Fruit fly (Drosophila melanogaster): ENCODE measurements around the gene Art4.

The Art4 gene

DNA sequence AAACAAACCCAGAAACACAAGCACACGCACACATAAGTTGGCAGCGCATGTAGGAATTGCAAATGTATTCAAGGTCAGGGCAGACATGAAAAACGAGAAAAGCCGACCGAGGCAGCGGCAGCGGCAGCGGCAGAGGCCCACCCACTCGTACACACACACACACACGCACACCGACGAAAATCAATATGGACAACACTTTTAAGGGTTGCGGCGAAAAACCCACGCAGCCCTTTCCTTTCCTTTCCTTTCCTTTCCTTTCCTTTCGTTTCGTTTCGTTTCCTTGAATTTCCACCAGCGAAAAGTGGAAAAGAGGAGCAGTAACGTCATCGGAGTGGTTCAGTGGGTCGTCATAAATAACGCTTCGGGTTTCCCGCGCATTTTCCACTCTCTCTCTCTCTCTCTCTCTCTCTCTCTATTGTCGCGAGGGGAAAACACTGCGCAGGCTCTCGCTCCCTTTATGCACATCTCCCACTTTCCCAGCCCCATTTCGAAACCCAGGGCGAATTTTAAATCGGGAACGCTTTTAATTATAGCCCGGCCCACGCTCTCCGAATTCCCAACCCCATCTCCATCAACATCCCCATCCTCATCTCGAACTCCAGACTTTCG, 33.1 kb downstream of the Art4 start:
- TF ChIP-seq Myc (optimal IDR thresholded peaks at IDR 0.05) (no peak), Sin3A (optimal IDR thresholded peaks at IDR 0.05) (no peak), ttk (optimal IDR thresholded peaks at IDR 0.05) (no peak), h (optimal IDR thresholded peaks at IDR 0.05) (no peak), insv (optimal IDR thresholded peaks at IDR 0.05) (no peak), psq (optimal IDR thresholded peaks at IDR 0.05) (no peak)

DNA sequence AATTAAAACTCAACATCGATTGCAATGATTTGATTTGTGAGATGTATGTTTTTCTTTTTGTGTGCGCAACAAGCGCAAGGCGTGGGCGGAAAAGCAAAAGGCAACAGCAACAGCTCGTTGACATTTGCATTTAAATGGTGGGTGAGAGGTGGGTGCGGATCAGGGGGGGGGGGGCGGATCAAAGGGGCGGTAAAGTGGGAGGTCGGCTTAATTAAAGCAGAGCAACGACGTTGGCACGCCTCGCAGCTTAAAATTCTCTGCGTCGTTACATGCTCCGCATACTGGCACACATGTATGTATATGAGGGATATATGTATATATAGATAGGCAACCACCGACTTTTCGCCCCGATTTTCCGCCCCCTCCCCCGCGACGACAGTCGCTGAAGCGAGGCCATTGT, 34.2 kb downstream of the Art4 start:
- TF ChIP-seq h (optimal IDR thresholded peaks at IDR 0.05) (no peak), Sin3A (optimal IDR thresholded peaks at IDR 0.05) (no peak), psq (optimal IDR thresholded peaks at IDR 0.05) (no peak), ttk (optimal IDR thresholded peaks at IDR 0.05) (no peak), insv (optimal IDR thresholded peaks at IDR 0.05) (no peak), Myc (optimal IDR thresholded peaks at IDR 0.05) (no peak)

DNA sequence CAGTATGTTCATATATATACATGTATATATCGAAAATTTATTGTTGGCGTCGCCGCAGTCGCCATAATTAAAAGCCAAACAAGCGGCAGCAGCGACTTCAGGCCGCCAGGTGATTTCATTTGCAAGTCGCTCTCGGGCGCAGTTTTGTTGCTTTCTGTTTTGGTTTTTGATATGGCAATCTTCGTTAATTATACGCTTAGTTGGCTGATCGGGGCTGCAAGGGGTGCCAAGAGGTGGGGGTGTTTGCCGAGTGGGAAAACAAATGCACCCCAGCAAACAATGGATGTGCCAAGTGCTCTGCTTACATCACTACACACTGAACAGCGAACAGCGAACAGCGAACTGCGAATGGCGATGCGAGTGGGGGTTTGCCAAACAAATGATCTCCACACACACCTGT, 34.9 kb downstream of the Art4 start:
- no peak for TF ChIP-seq insv (optimal IDR thresholded peaks at IDR 0.05)
- no peak for TF ChIP-seq psq (optimal IDR thresholded peaks at IDR 0.05)
- no peak for TF ChIP-seq ttk (optimal IDR thresholded peaks at IDR 0.05)
- TF ChIP-seq h (optimal IDR thresholded peaks at IDR 0.05): no peak
- TF ChIP-seq Sin3A (optimal IDR thresholded peaks at IDR 0.05): no peak
- TF ChIP-seq Myc (optimal IDR thresholded peaks at IDR 0.05): no peak

DNA sequence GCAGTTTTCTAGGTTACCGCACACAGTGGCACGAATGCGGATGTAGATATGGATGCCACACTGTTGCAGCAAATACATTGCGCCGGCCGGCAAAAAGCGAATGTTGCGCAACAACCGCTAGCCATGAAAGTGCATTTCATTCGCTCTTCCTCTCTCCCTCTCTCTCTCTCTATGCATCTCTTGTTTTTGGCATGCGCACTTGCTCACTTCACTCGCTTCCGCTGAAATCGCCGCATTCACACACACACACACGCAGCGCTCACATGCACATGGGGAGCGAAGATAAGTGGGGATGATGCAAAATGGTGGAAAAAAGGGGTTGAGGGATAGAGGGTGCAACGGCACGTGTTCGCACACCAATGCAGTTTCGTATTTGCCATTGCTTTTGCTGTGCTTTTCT, 36.0 kb downstream of the Art4 start:
- TF ChIP-seq h (optimal IDR thresholded peaks at IDR 0.05): no peak
- no peak for TF ChIP-seq Myc (optimal IDR thresholded peaks at IDR 0.05)
- TF ChIP-seq psq (optimal IDR thresholded peaks at IDR 0.05): no peak
- TF ChIP-seq ttk (optimal IDR thresholded peaks at IDR 0.05): no peak
- no peak for TF ChIP-seq Sin3A (optimal IDR thresholded peaks at IDR 0.05)
- TF ChIP-seq insv (optimal IDR thresholded peaks at IDR 0.05): no peak

DNA sequence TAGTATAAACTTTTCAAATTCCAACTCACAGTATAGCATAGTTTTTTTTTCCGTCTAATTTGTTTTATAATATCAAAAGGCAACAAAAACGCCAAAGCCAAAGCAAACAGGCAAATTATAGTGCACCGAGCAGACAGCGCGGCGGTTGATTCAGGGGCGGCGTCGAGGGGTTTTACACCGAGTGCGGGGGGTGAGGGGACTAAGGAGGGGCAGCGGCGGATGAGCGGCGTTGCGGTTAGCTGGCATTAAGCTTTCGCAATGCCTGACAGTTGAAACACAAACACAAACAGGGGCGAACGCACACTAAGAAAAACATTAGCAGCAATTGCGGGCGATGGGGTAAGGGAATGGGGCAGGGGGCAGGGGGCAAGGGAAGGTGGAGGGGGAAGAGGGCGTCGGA, 39.4 kb downstream of the Art4 start:
- TF ChIP-seq h (optimal IDR thresholded peaks at IDR 0.05) (no peak), Myc (optimal IDR thresholded peaks at IDR 0.05) (no peak), Sin3A (optimal IDR thresholded peaks at IDR 0.05) (no peak), psq (optimal IDR thresholded peaks at IDR 0.05) (no peak), ttk (optimal IDR thresholded peaks at IDR 0.05) (no peak), insv (optimal IDR thresholded peaks at IDR 0.05) (no peak)

DNA sequence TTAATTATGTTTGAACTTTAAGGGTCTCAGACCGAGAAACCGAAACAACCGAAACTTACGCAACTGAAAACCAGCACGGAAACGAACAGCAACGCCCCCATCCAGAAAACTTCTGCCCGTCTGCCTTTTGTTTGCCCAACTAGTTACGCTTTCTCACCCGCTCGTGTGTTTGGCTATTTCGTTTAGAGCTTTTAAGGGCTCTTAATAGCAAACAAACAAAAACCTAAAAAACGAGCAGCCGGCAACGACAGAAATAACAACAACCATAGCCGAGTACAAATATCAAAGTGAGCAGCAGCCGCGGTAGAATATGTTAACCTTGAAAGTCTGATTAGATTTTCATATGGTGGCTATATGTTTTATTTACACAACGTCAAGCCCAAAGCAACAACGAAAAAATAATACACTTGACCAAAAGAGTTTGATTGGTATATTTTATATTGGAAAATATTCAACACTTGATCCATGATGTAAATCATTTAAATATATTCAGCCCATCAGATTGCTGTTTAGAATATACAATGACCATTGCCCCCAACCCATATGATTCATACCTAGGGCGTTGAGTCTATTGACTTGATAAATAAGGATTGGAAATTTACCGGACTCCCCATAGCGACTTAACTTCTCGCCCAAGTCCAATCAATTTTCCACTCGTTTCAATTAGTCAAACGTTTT, 41.3 kb downstream of the Art4 start:
- no peak for TF ChIP-seq Sin3A (optimal IDR thresholded peaks at IDR 0.05)
- TF ChIP-seq insv (optimal IDR thresholded peaks at IDR 0.05): no peak
- TF ChIP-seq h (optimal IDR thresholded peaks at IDR 0.05): no peak
- no peak for TF ChIP-seq psq (optimal IDR thresholded peaks at IDR 0.05)
- TF ChIP-seq ttk (optimal IDR thresholded peaks at IDR 0.05): no peak
- no peak for TF ChIP-seq Myc (optimal IDR thresholded peaks at IDR 0.05)

DNA sequence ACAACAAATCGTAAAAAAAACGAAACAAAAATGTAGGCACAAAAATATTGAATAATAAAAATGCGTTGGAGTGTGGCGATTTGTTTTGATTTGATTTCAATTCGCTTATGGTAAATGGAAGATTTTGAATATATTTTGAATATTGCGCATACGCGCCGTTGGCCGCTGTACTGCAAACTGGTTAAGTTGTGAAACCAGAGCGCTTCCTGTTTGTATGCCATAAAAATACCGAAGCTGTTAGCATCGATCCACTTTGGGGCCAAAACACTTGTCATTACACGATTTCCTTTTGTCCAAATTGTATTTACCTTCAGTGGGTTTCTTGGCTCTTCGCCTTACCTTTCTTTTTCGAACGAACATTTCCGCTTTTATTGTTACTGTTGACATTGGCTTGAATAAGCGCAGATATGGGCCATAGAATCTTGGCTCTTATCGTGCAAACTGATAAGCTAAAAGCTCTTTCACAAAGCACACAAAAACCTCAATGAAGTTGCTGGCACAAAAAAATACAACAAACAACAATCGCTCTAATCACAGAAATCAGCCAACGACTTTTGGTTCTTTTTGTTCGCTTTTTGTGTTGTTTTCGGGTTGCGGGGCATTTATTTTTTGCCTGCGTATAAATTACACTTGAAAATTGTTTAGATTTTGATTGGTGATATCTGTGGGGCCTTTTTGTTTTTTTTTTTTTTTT, 45.1 kb downstream of the Art4 start:
- TF ChIP-seq Myc (optimal IDR thresholded peaks at IDR 0.05): no peak
- no peak for TF ChIP-seq psq (optimal IDR thresholded peaks at IDR 0.05)
- TF ChIP-seq Sin3A (optimal IDR thresholded peaks at IDR 0.05): no peak
- no peak for TF ChIP-seq h (optimal IDR thresholded peaks at IDR 0.05)
- TF ChIP-seq insv (optimal IDR thresholded peaks at IDR 0.05): no peak
- no peak for TF ChIP-seq ttk (optimal IDR thresholded peaks at IDR 0.05)

DNA sequence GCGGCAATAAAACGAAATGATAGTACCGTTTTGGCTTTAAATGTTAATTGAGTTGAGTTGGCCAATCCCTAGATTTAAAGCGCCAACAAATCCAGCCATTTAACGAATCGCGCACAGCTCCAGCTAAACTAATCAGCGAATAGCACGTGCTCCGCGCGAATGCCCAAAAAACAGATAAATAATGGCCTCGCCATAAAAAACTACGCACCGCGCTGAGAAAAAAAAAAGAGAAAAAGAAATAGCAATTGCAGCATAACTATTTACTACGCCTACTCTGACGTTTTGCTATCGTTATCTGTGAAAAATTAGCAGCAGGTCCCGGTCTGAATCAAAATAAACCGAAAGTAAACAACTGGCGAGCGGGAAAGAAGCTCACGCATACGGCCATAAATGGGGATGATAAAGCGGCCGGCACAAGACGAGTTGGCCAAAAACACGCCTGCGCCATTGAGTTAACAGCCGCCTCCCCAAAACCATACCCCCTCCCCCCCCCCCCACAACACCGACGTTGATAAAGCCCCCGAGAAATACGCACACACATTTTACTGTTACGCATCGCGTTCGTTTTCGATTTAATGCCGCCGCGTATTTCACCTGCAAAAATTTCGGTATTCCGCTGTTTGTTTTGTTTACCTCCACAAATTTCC, 46.4 kb downstream of the Art4 start:
- no peak for TF ChIP-seq Myc (optimal IDR thresholded peaks at IDR 0.05)
- TF ChIP-seq Sin3A (optimal IDR thresholded peaks at IDR 0.05): no peak
- no peak for TF ChIP-seq psq (optimal IDR thresholded peaks at IDR 0.05)
- no peak for TF ChIP-seq ttk (optimal IDR thresholded peaks at IDR 0.05)
- no peak for TF ChIP-seq h (optimal IDR thresholded peaks at IDR 0.05)
- TF ChIP-seq insv (optimal IDR thresholded peaks at IDR 0.05): no peak

DNA sequence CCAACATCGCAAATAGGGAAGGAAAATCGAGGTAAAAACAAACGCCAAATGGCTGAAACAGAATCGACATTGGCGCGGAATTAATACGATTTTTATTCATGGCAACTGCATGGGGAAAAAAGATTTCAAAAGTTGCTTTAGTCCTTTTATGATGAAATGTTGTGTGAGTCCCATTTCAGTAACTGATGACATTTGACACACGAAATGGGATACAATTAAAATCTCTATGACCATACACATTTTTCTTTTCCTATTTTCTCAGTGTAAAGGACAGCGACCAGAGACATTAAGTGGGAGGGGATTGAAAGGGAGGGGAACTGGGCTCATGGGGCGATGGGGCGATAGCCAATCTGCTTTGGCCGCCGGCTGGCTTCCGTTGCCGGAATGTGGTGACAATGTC, 47.4 kb downstream of the Art4 start:
- TF ChIP-seq insv (optimal IDR thresholded peaks at IDR 0.05) (no peak), ttk (optimal IDR thresholded peaks at IDR 0.05) (no peak), Myc (optimal IDR thresholded peaks at IDR 0.05) (no peak)

DNA sequence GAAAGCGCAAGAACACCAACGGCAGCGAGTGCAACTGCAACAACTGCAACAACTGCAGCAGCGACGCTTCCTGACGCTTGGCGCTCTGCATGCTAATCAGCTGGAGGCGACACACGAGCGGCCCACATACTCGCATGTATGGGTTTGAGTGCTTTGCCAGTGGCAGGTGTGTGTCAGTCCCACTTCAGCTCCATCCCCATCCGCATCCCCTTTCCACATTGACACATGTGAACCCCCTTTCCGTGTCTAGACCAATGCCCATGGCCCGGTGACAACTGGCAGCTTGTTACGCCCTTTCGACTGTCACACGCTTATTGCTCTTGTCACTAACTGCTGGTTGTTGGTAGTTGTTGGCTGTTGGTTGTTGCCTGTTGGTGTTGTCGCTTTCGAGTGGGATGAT, 48.3 kb downstream of the Art4 start:
- TF ChIP-seq Sin3A (optimal IDR thresholded peaks at IDR 0.05) (no peak), ttk (optimal IDR thresholded peaks at IDR 0.05) (no peak), Myc (optimal IDR thresholded peaks at IDR 0.05) (no peak), h (optimal IDR thresholded peaks at IDR 0.05) (no peak), insv (optimal IDR thresholded peaks at IDR 0.05) (no peak), psq (optimal IDR thresholded peaks at IDR 0.05) (no peak)

DNA sequence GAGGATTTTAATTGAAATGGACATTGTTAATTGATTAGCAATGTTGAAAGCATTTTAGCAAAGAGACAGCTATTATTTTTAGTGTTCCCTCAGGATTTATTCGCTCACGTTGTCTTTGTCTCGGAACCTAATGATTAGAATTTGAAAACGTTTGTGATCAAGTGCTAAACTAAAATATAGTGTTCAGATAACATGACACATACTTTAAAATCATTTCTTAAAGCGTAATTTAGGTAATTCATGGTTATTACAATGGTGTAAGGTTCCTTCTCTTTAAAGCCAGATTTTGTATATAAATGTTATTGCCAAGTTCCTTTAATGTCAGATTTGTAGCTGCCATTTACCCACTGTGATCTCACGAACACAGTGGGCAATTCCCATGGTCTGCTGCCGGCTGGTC, 48.7 kb downstream of the Art4 start:
- TF ChIP-seq psq (optimal IDR thresholded peaks at IDR 0.05) (no peak), h (optimal IDR thresholded peaks at IDR 0.05) (no peak)

DNA sequence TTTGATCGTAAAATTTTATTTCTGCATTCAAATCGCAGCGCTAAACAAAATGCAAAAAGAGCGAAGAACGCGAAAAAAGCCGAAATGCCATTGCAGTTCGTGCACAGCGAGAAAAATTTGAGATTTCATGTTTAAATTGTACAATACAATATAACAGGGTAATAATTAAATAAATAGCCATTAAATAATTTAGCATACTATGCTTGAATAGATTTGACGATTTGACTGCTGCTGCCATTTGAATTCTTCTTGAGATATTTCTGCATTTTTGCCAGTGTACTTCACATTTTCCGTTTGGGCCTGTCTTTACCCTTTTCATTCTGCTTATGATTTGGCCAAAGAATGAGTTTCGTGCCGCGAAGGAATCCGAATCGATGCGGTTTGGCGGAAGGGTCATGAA, 51.0 kb downstream of the Art4 start:
- no peak for TF ChIP-seq Sin3A (optimal IDR thresholded peaks at IDR 0.05)
- no peak for TF ChIP-seq h (optimal IDR thresholded peaks at IDR 0.05)
- TF ChIP-seq ttk (optimal IDR thresholded peaks at IDR 0.05): no peak
- TF ChIP-seq Myc (optimal IDR thresholded peaks at IDR 0.05): no peak
- TF ChIP-seq psq (optimal IDR thresholded peaks at IDR 0.05): no peak
- no peak for TF ChIP-seq insv (optimal IDR thresholded peaks at IDR 0.05)

Data from Kc167 (cell line).